Worm (Caenorhabditis elegans) whole organism, L2 larva: ENCODE measurements around the gene K08D9.10.

ENCODE experiments used
- R02D3.7 ChIP-seq: fragments of 150-350 bp; optimal IDR thresholded peaks from 2 replicates; lab custom pipeline; 2014; ENCODE audit warnings: missing biosample characterization, missing genetic modification characterization
- Y55F3AM.14 ChIP-seq: fragments of 200-800 bp; sonication (Bioruptor generic); optimal IDR thresholded peaks from 2 replicates; lab custom pipeline; 2018; ENCODE audit warnings: mild to moderate bottlenecking, missing genetic modification characterization, missing compliant biosample characterization
- ama-1 ChIP-seq: fragments of 150-350 bp; optimal IDR thresholded peaks from 2 replicates; lab custom pipeline; 2018; ENCODE audit warnings: inconsistent platforms
- ceh-16 ChIP-seq: fragments of 150-350 bp; optimal IDR thresholded peaks from 2 replicates; lab custom pipeline; 2014; ENCODE audit warnings: missing biosample characterization, missing genetic modification characterization
- ceh-82 ChIP-seq: fragments of 150-350 bp; optimal IDR thresholded peaks from 2 replicates; lab custom pipeline; 2014; ENCODE audit warnings: missing biosample characterization, missing genetic modification characterization
- fos-1 ChIP-seq: fragments of 150-350 bp; optimal IDR thresholded peaks from 2 replicates; lab custom pipeline; 2014; ENCODE audit warnings: missing biosample characterization, missing genetic modification characterization
- mab-5 ChIP-seq: fragments of 150-350 bp; optimal IDR thresholded peaks from 2 replicates; lab custom pipeline; 2014; ENCODE audit warnings: missing biosample characterization, missing genetic modification characterization
- mdl-1 ChIP-seq, 2 experiments: fragments of 150-350 bp in 1 of 2; sonication (generic microtip) in 1 of 2; optimal IDR thresholded peaks; 2 replicates each; lab custom pipeline; 2017; ENCODE audit warnings: missing biosample characterization in 2 of 2, missing genetic modification characterization in 2 of 2
- nhr-237 ChIP-seq: fragments of 150-350 bp; optimal IDR thresholded peaks from 2 replicates; lab custom pipeline; 2014; ENCODE audit warnings: missing biosample characterization, missing genetic modification characterization
- nhr-25 ChIP-seq: fragments of 150-350 bp; sonication (generic microtip); optimal IDR thresholded peaks from 3 replicates; lab custom pipeline; 2014; ENCODE audit warnings: missing biosample characterization, missing genetic modification characterization

ce11 chrV:3279138-3279537, 48.4 kb downstream of the K08D9.10 start:
- TF ChIP-seq ama-1 (lab: Kevin White, UChicago) (no peak), mdl-1 (tag; optimal IDR thresholded peaks at IDR 0.05; lab: Kevin White, UChicago) (no peak), Y55F3AM.14 (no peak), R02D3.7 (tag; lab: Kevin White, UChicago) (no peak), ceh-82 (tag; lab: Kevin White, UChicago) (no peak), fos-1 (tag; lab: Kevin White, UChicago) (no peak), nhr-25 (tag; lab: Kevin White, UChicago) (no peak), nhr-237 (tag; lab: Kevin White, UChicago) (no peak), ceh-16 (tag; lab: Kevin White, UChicago) (no peak), mab-5 (no peak)
